Worm (Caenorhabditis elegans): ENCODE data around the gene spl-2.

- no peak for TF ChIP-seq nfya-1 (tag; optimal IDR thresholded peaks at IDR 0.05; ENCODE audit: borderline replicate concordance, insufficient read depth)
- no peak for TF ChIP-seq unc-130 (GFP tag; optimal IDR thresholded peaks at IDR 0.05)
- no peak for TF ChIP-seq snpc-4 (GFP tag; optimal IDR thresholded peaks at IDR 0.05)
- TF ChIP-seq snpc-4 (tag; optimal IDR thresholded peaks at IDR 0.05) = no peak
- no peak for TF ChIP-seq sdz-38 (tag; optimal IDR thresholded peaks at IDR 0.05)
- TF ChIP-seq unc-62 (GFP tag; optimal IDR thresholded peaks at IDR 0.05) = no peak
- TF ChIP-seq hlh-26 (GFP tag; conservative IDR thresholded peaks at IDR 0.05) = no peak
- no peak for TF ChIP-seq mcd-1 (GFP tag; IDR thresholded peaks at IDR 0.05)
- TF ChIP-seq hrde-1 (tag; optimal IDR thresholded peaks at IDR 0.05; ENCODE audit: borderline replicate concordance) = no peak
- no peak for TF ChIP-seq Y53F4B.3 (GFP tag; IDR thresholded peaks at IDR 0.05)
- TF ChIP-seq dpl-1 (GFP tag; optimal IDR thresholded peaks at IDR 0.05) = no peak
Observed at ce11 chrV:9122004-9122403, 24.7 kb downstream of the spl-2 start, which contains the start of gene F21C10.13.
